Fruit fly (Drosophila melanogaster): ENCODE measurements around the gene sloth2.

sloth2 gene

dm6 chrX:7004101-7004700, 7.0 kb upstream of the sloth2 start (continued):
- TF ChIP-seq CG33213 (GFP tag; optimal IDR thresholded peaks at IDR 0.05) (peak; percentile 90), CG32767 (GFP tag; IDR thresholded peaks at IDR 0.05) (peak; percentile 65), NFAT (GFP tag; IDR thresholded peaks at IDR 0.05) (no peak; the same call in 1 of the 2 replicates), Drgx (GFP tag; IDR thresholded peaks at IDR 0.05) (no peak), CG11398 (GFP tag; optimal IDR thresholded peaks at IDR 0.05) (peak; percentile 94), bowl (GFP tag; IDR thresholded peaks at IDR 0.05) (no peak)

DNA sequence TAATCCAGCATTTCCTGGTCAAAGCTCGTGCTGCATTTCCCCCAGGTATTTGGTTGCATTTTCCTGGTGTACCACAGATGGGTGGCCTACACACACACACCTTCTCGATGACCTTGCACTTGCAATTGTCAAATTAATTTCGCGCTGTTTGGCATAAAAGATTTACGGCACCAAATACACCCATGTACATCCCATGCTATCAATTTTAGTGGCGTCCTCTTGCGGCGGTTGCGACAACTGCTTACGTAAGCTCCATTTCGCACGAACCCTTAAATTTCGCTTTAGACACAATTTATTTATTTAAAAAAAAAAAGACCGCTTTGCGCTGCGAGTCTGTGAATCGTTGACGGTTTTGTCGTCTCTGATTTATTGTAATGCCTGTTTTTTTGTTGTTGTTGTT, 5.7 kb upstream of the sloth2 start:
- TF ChIP-seq CG4820 (GFP tag; optimal IDR thresholded peaks at IDR 0.05) (no peak), CTCF (GFP tag; optimal IDR thresholded peaks at IDR 0.05) (peak; percentile 82), pfk (GFP tag; optimal IDR thresholded peaks at IDR 0.05) (no peak), CG43689 (GFP tag; IDR thresholded peaks at IDR 0.05) (no peak), GATAe (GFP tag; conservative IDR thresholded peaks at IDR 0.05) (no peak), sens (GFP tag) (peak; percentile 35), Pdp1 (GFP tag; optimal IDR thresholded peaks at IDR 0.05) (peak in 1 of 2 experiments; percentile 36), cg (GFP tag; optimal IDR thresholded peaks at IDR 0.05) (no peak), ac (GFP tag; optimal IDR thresholded peaks at IDR 0.05) (no peak), D (optimal IDR thresholded peaks at IDR 0.05) (no peak), D (GFP tag; optimal IDR thresholded peaks at IDR 0.05) (no peak), CG8290 (GFP tag; optimal IDR thresholded peaks at IDR 0.05) (peak; percentile 8), CG8290 (tag; optimal IDR thresholded peaks at IDR 0.05) (no peak), HmgZ (tag; optimal IDR thresholded peaks at IDR 0.05) (no peak)

- TF ChIP-seq fd102C (GFP tag; optimal IDR thresholded peaks at IDR 0.05) (no peak), CHES-1-like (GFP tag; optimal IDR thresholded peaks at IDR 0.05) (no peak), Myb (GFP tag; optimal IDR thresholded peaks at IDR 0.05) (no peak), CG10979 (tag; optimal IDR thresholded peaks at IDR 0.05) (peak; percentile 2), gem (tag; optimal IDR thresholded peaks at IDR 0.05) (peak; percentile 5), sens (GFP tag) (peak; percentile 83)
Measured at dm6 chrX:7007693-7008092, 3.5 kb upstream of the sloth2 start.

dm6 chrX:7008102-7009087, 2.8 kb upstream of the sloth2 start:
- TF ChIP-seq kni (GFP tag; optimal IDR thresholded peaks at IDR 0.05), result peak; percentile 26
- TF ChIP-seq sisA (GFP tag; IDR thresholded peaks at IDR 0.05), result 0 out of 2 replicates have a peak, but pooled peaks have one; percentile 10
- TF ChIP-seq grau (tag; optimal IDR thresholded peaks at IDR 0.05), result peak; percentile 85
- TF ChIP-seq Drgx (GFP tag; IDR thresholded peaks at IDR 0.05), result peak; percentile 74; the same call in 1 of the 2 replicates
- no peak for TF ChIP-seq mam (GFP tag; optimal IDR thresholded peaks at IDR 0.05)
- 0 out of 3 replicates have a peak, but pooled peaks have one; percentile 9 for TF ChIP-seq CG17361 (GFP tag; IDR thresholded peaks at IDR 0.05)
- peak; percentile 54 for TF ChIP-seq CG14441 (GFP tag; IDR thresholded peaks at IDR 0.05)
- peak; percentile 34 for TF ChIP-seq Blimp-1 (GFP tag; optimal IDR thresholded peaks at IDR 0.05)
- TF ChIP-seq CG13424 (tag; optimal IDR thresholded peaks at IDR 0.05), result peak; percentile 5
- TF ChIP-seq fd102C (GFP tag; optimal IDR thresholded peaks at IDR 0.05), result no peak
- peak in 1 of 2 experiments; percentile 21 for TF ChIP-seq Hr78 (GFP tag; optimal IDR thresholded peaks at IDR 0.05)
- TF ChIP-seq Sox102F (GFP tag; optimal IDR thresholded peaks at IDR 0.05), result peak; percentile 7
- TF ChIP-seq row (GFP tag; IDR thresholded peaks at IDR 0.05), result peak; percentile 60
- TF ChIP-seq dpn (GFP tag; optimal IDR thresholded peaks at IDR 0.05), result no peak
- peak; percentile 34; the same call in 1 of the 2 replicates for TF ChIP-seq CG11247 (GFP tag; IDR thresholded peaks at IDR 0.05)
- TF ChIP-seq CG7372 (GFP tag; IDR thresholded peaks at IDR 0.05), result no peak
- TF ChIP-seq CG5953 (GFP tag; IDR thresholded peaks at IDR 0.05), result no peak
- peak; percentile 3 for TF ChIP-seq CG17359 (tag; optimal IDR thresholded peaks at IDR 0.05)
- TF ChIP-seq phol (tag; optimal IDR thresholded peaks at IDR 0.05), result peak; percentile 15
- TF ChIP-seq Sin3A (optimal IDR thresholded peaks at IDR 0.05), result no peak
- TF ChIP-seq HLH3B (GFP tag; IDR thresholded peaks at IDR 0.05), result 0 out of 2 replicates have a peak, but pooled peaks have one; percentile 28
- TF ChIP-seq Med (GFP tag), result peak; percentile 25
